Worm (Caenorhabditis elegans) whole organism, early embryonic: ENCODE data around the gene K08F4.5.

Experiments used
- B0310.2 ChIP-seq: sonication (generic microtip); optimal IDR thresholded peaks from 2 replicates; lab custom pipeline; 2016; ENCODE audit warnings: mild to moderate bottlenecking, missing genetic modification characterization, missing compliant biosample characterization
- F13C5.2 ChIP-seq: sonication (generic microtip); optimal IDR thresholded peaks from 2 replicates; lab custom pipeline; 2017; ENCODE audit warnings: mild to moderate bottlenecking, missing genetic modification characterization, inconsistent platforms, missing compliant biosample characterization
- aly-1 ChIP-seq: sonication (generic microtip); optimal IDR thresholded peaks from 2 replicates; lab custom pipeline; 2016; ENCODE audit warnings: missing genetic modification characterization, missing compliant biosample characterization
- ama-1 ChIP-seq: fragments of 150-350 bp; optimal IDR thresholded peaks from 2 replicates; lab custom pipeline; 2014
- ceh-13 ChIP-seq: fragments of 200-800 bp; sonication (Bioruptor generic); optimal IDR thresholded peaks from 2 replicates; lab custom pipeline; 2018; ENCODE audit warnings: mild to moderate bottlenecking, missing genetic modification characterization, missing compliant biosample characterization
- ceh-36 ChIP-seq: sonication (generic microtip); optimal IDR thresholded peaks from 2 replicates; lab custom pipeline; 2016; ENCODE audit warnings: missing genetic modification characterization, inconsistent platforms, missing compliant biosample characterization
- ets-7 ChIP-seq: sonication (generic microtip); optimal IDR thresholded peaks from 2 replicates; lab custom pipeline; 2016; ENCODE audit warnings: missing genotype, missing genetic modification characterization, missing compliant biosample characterization
- flt-1 ChIP-seq: fragments of 200-800 bp; sonication (Bioruptor generic); IDR thresholded peaks from 2 replicates; pipeline ENCODE4 v1.3.6; 2022; ENCODE audit warnings: missing genetic modification characterization, missing compliant biosample characterization
- hmbx-1 ChIP-seq: sonication (generic microtip); optimal IDR thresholded peaks from 2 replicates; lab custom pipeline; 2016; ENCODE audit warnings: mild to moderate bottlenecking, missing genetic modification characterization, missing compliant biosample characterization
- hmg-4 ChIP-seq: fragments of 200-800 bp; sonication (Bioruptor generic); optimal IDR thresholded peaks from 2 replicates; lab custom pipeline; 2018; ENCODE audit warnings: mild to moderate bottlenecking, missing genetic modification characterization, missing compliant biosample characterization
- hnd-1 ChIP-seq: sonication (generic microtip); optimal IDR thresholded peaks from 2 replicates; lab custom pipeline; 2016; ENCODE audit warnings: missing genetic modification characterization, missing compliant biosample characterization
- pes-1 ChIP-seq: fragments of 200-800 bp; sonication (Bioruptor generic); IDR thresholded peaks from 2 replicates; pipeline ENCODE4 v1.3.6; 2022; ENCODE audit warnings: missing genetic modification reagents, missing genetic modification characterization, missing compliant biosample characterization
- scrt-1 ChIP-seq: fragments of 200-800 bp; sonication (Bioruptor generic); IDR thresholded peaks from 2 replicates; pipeline ENCODE4 v1.3.6; 2022; ENCODE audit warnings: missing genetic modification characterization, missing compliant biosample characterization
- sea-1 ChIP-seq: fragments of 200-800 bp; sonication (Bioruptor generic); conservative IDR thresholded peaks from 2 replicates; pipeline ENCODE4 v1.3.6; 2022; ENCODE audit warnings: missing genetic modification characterization, missing compliant biosample characterization
- tbx-11 ChIP-seq: fragments of 200-800 bp; sonication (Bioruptor generic); IDR thresholded peaks from 2 replicates; pipeline ENCODE4 v1.3.6; 2022; ENCODE audit warnings: missing genetic modification characterization, missing compliant biosample characterization
- tbx-37 ChIP-seq: fragments of 200-800 bp; sonication (Bioruptor generic); conservative IDR thresholded peaks from 2 replicates; pipeline ENCODE4 v1.3.6; 2022; ENCODE audit warnings: missing genetic modification reagents, missing genetic modification characterization, missing compliant biosample characterization
- tra-4 ChIP-seq: sonication (generic microtip); optimal IDR thresholded peaks from 2 replicates; lab custom pipeline; 2017; ENCODE audit warnings: missing genetic modification characterization, missing compliant biosample characterization

K08F4.5 gene

DNA sequence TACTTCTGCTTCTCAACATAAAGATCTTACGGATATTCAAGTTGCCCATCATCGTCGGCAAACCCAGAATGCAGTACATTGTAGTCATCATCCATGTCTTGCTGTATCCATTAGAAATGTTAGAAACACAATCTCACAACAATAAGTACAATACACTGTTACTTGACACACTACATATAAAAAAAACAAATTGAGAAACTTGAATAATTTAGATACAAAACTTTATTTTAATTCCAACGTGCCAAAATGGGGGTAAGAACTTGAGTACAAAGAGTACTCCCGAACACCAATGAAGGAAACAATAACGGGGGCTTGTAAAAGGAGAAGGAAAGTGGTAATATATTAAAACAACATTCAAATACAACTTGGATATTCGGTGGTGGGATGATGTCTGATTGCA is 9.2 kb downstream of the K08F4.5 start, which contains the start of gene ctf-18:
Gene ctf-18 (minus strand): TSS at position 101 of the 400 bp plus-strand sequence.
- TF ChIP-seq sea-1 = no peak
- TF ChIP-seq flt-1 (GFP tag; lab: Robert Waterston, UW) = no peak
- TF ChIP-seq pes-1 (GFP tag; lab: Robert Waterston, UW) = no peak
- TF ChIP-seq aly-1 (tag; lab: Kevin White, UChicago) = no peak
- TF ChIP-seq F13C5.2 (tag; lab: Kevin White, UChicago) = no peak
- TF ChIP-seq ets-7 (tag; lab: Kevin White, UChicago) = no peak
- TF ChIP-seq hmg-4 (GFP tag; lab: Kevin White, UChicago) = no peak
- no peak for TF ChIP-seq tbx-37
- no peak for TF ChIP-seq hnd-1 (tag; lab: Kevin White, UChicago)
- TF ChIP-seq tbx-11 = no peak
- no peak for TF ChIP-seq hmbx-1 (tag; lab: Kevin White, UChicago)
- no peak for TF ChIP-seq ama-1 (lab: Kevin White, UChicago)
- TF ChIP-seq B0310.2 = no peak
- TF ChIP-seq ceh-13 = no peak
- TF ChIP-seq ceh-36 = no peak
- TF ChIP-seq scrt-1 = no peak
- TF ChIP-seq tra-4 (tag; lab: Kevin White, UChicago) = no peak

DNA sequence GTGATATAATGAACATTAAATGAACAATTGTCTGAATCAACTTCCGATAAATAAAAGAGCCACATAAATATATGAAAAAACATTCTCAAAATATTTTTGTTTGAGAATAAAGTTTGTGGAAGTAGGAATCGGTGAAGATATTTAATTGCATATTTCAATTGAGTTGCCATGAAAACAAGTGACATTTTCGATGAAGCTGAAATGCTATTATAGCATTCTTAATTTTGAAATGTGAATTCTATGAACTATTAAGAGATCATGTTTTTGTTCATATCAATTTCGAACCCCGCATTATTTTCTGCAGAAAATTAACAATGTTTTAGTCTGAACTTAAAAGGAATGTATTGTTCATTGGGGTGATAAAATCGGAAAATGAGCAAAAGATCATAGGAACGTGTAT is 13.5 kb downstream of the K08F4.5 start, which contains the start of gene irld-21:
Gene irld-21 (minus strand): TSS at position 101 of the 400 bp plus-strand sequence.
- no peak for TF ChIP-seq F13C5.2 (tag; lab: Kevin White, UChicago)
- TF ChIP-seq pes-1 (GFP tag; lab: Robert Waterston, UW) = no peak
- no peak for TF ChIP-seq hmg-4 (GFP tag; lab: Kevin White, UChicago)
- no peak for TF ChIP-seq ceh-36
- TF ChIP-seq hmbx-1 (tag; lab: Kevin White, UChicago) = no peak
- TF ChIP-seq tra-4 (tag; lab: Kevin White, UChicago) = no peak
- TF ChIP-seq ama-1 (lab: Kevin White, UChicago) = no peak
- no peak for TF ChIP-seq sea-1
- TF ChIP-seq B0310.2 = no peak
- TF ChIP-seq tbx-37 = no peak
- TF ChIP-seq hnd-1 (tag; lab: Kevin White, UChicago) = no peak
- no peak for TF ChIP-seq ceh-13
- TF ChIP-seq aly-1 (tag; lab: Kevin White, UChicago) = no peak
- TF ChIP-seq tbx-11 = no peak
- no peak for TF ChIP-seq ets-7 (tag; lab: Kevin White, UChicago)
- TF ChIP-seq scrt-1 = no peak

DNA sequence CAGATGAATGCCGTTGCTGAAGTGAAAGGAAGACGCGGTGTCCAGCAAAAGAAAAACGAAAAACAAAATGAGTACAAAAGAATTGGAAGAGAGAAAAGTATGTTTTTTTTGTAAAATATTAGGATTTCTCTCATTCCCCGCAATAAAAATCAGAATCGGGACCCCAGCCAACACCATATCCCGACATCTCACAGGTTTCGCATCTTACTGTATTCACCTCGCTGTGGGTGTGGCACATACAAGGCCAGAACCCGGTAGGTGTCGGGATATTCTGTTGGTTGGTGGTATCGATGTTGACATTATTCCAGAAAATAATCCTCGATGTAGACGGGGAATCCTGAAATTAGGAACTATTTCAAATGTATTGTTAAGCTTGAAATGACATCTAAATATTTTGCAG is 19.0 kb downstream of the K08F4.5 start:
- TF ChIP-seq ama-1 (lab: Kevin White, UChicago) = no peak
- no peak for TF ChIP-seq ceh-36
- no peak for TF ChIP-seq hnd-1 (tag; lab: Kevin White, UChicago)
- TF ChIP-seq ceh-13 = no peak
- TF ChIP-seq aly-1 (tag; lab: Kevin White, UChicago) = no peak
- TF ChIP-seq hmg-4 (GFP tag; lab: Kevin White, UChicago) = no peak
- no peak for TF ChIP-seq tra-4 (tag; lab: Kevin White, UChicago)
- no peak for TF ChIP-seq tbx-37
- no peak for TF ChIP-seq tbx-11

DNA sequence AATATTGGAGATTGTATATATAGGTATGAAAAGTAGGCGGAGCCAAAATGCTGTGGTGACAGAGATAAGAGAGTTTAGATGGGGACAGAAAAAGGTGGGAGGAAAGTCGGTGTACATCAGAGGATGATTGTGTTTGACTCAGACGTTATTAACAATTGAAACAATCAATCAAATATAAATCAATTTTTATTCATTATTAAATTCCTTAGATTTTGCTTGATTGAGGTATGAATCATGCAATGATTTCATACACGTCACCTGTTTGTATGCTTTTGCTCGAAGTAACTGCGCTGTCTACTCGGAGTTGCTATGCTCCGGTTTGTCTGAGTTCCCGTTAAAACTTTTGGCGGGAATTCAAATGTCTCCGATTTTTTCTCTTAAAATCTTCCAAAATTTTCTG is 20.6 kb downstream of the K08F4.5 start, which contains the start of gene C04G2.10:
Gene C04G2.10 (plus strand): TSS at position 301 of the 400 bp plus-strand sequence.
- TF ChIP-seq pes-1 (GFP tag; lab: Robert Waterston, UW) (no peak), tra-4 (tag; lab: Kevin White, UChicago) (no peak), tbx-11 (no peak), ets-7 (tag; lab: Kevin White, UChicago) (no peak), hnd-1 (tag; lab: Kevin White, UChicago) (no peak), ama-1 (lab: Kevin White, UChicago) (no peak), aly-1 (tag; lab: Kevin White, UChicago) (no peak), sea-1 (no peak), tbx-37 (no peak), B0310.2 (no peak), scrt-1 (no peak), hmbx-1 (tag; lab: Kevin White, UChicago) (no peak), hmg-4 (GFP tag; lab: Kevin White, UChicago) (no peak), ceh-13 (no peak), F13C5.2 (tag; lab: Kevin White, UChicago) (no peak)

DNA sequence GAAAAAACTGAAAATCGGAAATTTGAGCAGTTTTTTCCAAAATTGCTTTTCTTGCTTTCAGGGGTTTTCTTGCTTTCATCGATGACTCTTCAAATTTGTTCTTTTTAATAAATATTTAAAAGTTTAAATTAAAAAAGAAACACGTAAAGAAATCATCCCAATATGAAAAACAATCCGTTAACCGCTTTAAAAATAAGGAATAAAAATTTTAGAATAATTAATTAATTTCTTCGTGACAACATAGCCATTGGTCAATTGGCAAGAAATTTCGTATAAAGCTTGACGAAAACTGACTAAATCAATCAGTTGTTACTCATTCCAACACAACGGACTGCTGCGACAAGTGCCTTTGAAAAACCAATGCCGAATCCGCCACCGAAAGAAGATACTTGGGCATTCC is 23.1 kb downstream of the K08F4.5 start, which contains the start of gene nsph-3.2:
Gene nsph-3.2 (plus strand): TSS at position 301 of the 400 bp plus-strand sequence.
- TF ChIP-seq hmg-4 (GFP tag; lab: Kevin White, UChicago) = no peak
- no peak for TF ChIP-seq hnd-1 (tag; lab: Kevin White, UChicago)
- no peak for TF ChIP-seq hmbx-1 (tag; lab: Kevin White, UChicago)
- no peak for TF ChIP-seq tbx-11
- TF ChIP-seq ets-7 (tag; lab: Kevin White, UChicago) = no peak
- TF ChIP-seq F13C5.2 (tag; lab: Kevin White, UChicago) = no peak
- no peak for TF ChIP-seq scrt-1
- no peak for TF ChIP-seq ceh-13
- TF ChIP-seq B0310.2 = no peak
- TF ChIP-seq aly-1 (tag; lab: Kevin White, UChicago) = no peak
- no peak for TF ChIP-seq pes-1 (GFP tag; lab: Robert Waterston, UW)
- no peak for TF ChIP-seq ceh-36
- no peak for TF ChIP-seq tbx-37
- no peak for TF ChIP-seq ama-1 (lab: Kevin White, UChicago)

DNA sequence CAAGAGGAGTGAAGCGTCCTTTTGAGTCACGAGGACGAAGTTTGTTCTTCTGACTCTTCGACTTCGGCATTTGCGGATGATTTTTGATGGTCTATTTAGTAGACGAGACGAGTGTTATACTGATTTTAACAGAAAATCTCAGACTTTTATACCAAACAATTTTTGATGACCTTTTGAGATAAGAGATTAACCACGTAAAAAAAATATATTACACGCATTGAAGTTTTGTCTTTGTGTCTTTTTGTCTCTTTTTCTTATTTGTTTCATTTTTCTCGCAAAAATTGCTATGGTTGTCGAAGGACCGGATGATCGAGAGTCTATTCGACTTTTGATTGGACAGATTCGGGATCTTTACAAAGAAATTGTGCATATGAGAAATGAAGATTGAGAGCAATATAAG is 24.3 kb downstream of the K08F4.5 start, which contains the start of gene spch-1:
Gene spch-1 (minus strand): TSS at position 101 of the 400 bp plus-strand sequence.
- TF ChIP-seq hmbx-1 (tag; lab: Kevin White, UChicago) (no peak), ceh-13 (no peak), hnd-1 (tag; lab: Kevin White, UChicago) (no peak), B0310.2 (no peak)

DNA sequence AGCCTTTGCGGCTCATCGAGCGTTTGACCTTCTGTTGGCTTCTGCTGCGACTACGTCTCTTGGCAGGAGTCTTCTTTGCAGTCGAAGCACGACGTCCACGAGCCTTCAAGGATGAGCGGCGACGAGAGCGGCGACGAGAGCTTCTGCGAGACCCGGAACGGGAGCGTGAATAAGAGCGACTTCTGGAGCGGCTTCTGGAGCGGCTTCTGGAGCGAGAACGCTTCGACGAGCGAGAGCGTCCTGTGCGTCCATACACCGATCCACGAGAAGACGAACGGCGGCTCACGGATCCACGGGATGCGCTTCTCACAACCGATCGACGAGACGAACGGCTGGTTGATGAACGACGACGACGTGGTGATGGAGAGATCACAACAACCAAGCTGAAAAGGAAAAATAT is 24.8 kb downstream of the K08F4.5 start:
- no peak for TF ChIP-seq tbx-11
- no peak for TF ChIP-seq ets-7 (tag; lab: Kevin White, UChicago)
- no peak for TF ChIP-seq aly-1 (tag; lab: Kevin White, UChicago)
- no peak for TF ChIP-seq ceh-13
- no peak for TF ChIP-seq F13C5.2 (tag; lab: Kevin White, UChicago)
- no peak for TF ChIP-seq sea-1
- TF ChIP-seq pes-1 (GFP tag; lab: Robert Waterston, UW) = no peak
- TF ChIP-seq B0310.2 = no peak
- TF ChIP-seq tbx-37 = no peak
- TF ChIP-seq scrt-1 = no peak
- TF ChIP-seq ama-1 (lab: Kevin White, UChicago) = no peak
- TF ChIP-seq flt-1 (GFP tag; lab: Robert Waterston, UW) = no peak
- TF ChIP-seq ceh-36 = no peak
- TF ChIP-seq hnd-1 (tag; lab: Kevin White, UChicago) = no peak
- TF ChIP-seq hmg-4 (GFP tag; lab: Kevin White, UChicago) = no peak
- TF ChIP-seq hmbx-1 (tag; lab: Kevin White, UChicago) = no peak
- no peak for TF ChIP-seq tra-4 (tag; lab: Kevin White, UChicago)
